Worm (Caenorhabditis elegans) whole organism, L3 larva: ENCODE data around the gene F18A11.2.
"Not testable (repeated sequence)": the region's sequence is repeated elsewhere in the genome, so short reads cannot be mapped to it uniquely, and the experiment has no call there.

ENCODE experiments used
- R02D3.7 ChIP-seq: fragments of 150-350 bp; optimal IDR thresholded peaks from 2 replicates; lab custom pipeline; 2014; ENCODE audit warnings: missing biosample characterization, missing genetic modification characterization
- ama-1 ChIP-seq: fragments of 150-350 bp; optimal IDR thresholded peaks from 2 replicates; lab custom pipeline; 2018
- ceh-28 ChIP-seq: fragments of 150-350 bp; optimal IDR thresholded peaks from 2 replicates; lab custom pipeline; 2014; ENCODE audit warnings: missing biosample characterization, missing genetic modification reagents, missing genetic modification characterization
- ceh-82 ChIP-seq: fragments of 150-350 bp; optimal IDR thresholded peaks from 2 replicates; lab custom pipeline; 2014; ENCODE audit warnings: missing biosample characterization, missing genetic modification characterization
- ceh-9 ChIP-seq: sonication (generic microtip); optimal IDR thresholded peaks from 2 replicates; lab custom pipeline; 2018; ENCODE audit warnings: missing biosample characterization, missing genetic modification characterization
- daf-12 ChIP-seq: fragments of 150-350 bp; optimal IDR thresholded peaks from 2 replicates; lab custom pipeline; 2014; ENCODE audit warnings: missing biosample characterization, missing genetic modification reagents, missing genetic modification characterization
- elt-2 ChIP-seq: sonication (generic microtip); optimal IDR thresholded peaks from 2 replicates; lab custom pipeline; 2016; ENCODE audit warnings: missing genetic modification reagents, mild to moderate bottlenecking, missing genetic modification characterization, missing compliant biosample characterization
- elt-3 ChIP-seq, 3 experiments: fragments of 150-350 bp in 1 of 3; sonication (generic microtip) in 2 of 3; optimal IDR thresholded peaks; 2 replicates in 2 of 3; 4 replicates in 1 of 3; lab custom pipeline; 2014 to 2017; ENCODE audit warnings: missing biosample characterization in 3 of 3, missing genetic modification characterization in 3 of 3
- fkh-10 ChIP-seq: sonication (generic microtip); optimal IDR thresholded peaks from 2 replicates; lab custom pipeline; 2017; ENCODE audit warnings: missing biosample characterization, missing genetic modification reagents, missing genetic modification characterization
- fkh-2 ChIP-seq: fragments of 150-350 bp; optimal IDR thresholded peaks from 2 replicates; lab custom pipeline; 2014; ENCODE audit warnings: missing biosample characterization, missing genetic modification reagents, missing genetic modification characterization
- hmg-11 ChIP-seq: sonication (generic microtip); optimal IDR thresholded peaks from 2 replicates; lab custom pipeline; 2016; ENCODE audit warnings: missing genetic modification characterization, missing compliant biosample characterization
- jun-1 ChIP-seq: fragments of 150-350 bp; optimal IDR thresholded peaks from 2 replicates; lab custom pipeline; 2014; ENCODE audit warnings: missing biosample characterization, missing genetic modification reagents, missing genetic modification characterization
- lin-15B ChIP-seq: fragments of 150-350 bp; optimal IDR thresholded peaks from 2 replicates; lab custom pipeline; 2014; ENCODE audit warnings: missing biosample characterization, missing genetic modification characterization
- lin-39 ChIP-seq: fragments of 150-350 bp; optimal IDR thresholded peaks from 2 replicates; lab custom pipeline; 2018; ENCODE audit warnings: missing biosample characterization, missing genetic modification reagents, missing genetic modification characterization
- lsy-12 ChIP-seq: sonication (generic microtip); optimal IDR thresholded peaks from 2 replicates; lab custom pipeline; 2016; ENCODE audit warnings: mild to moderate bottlenecking, missing genetic modification characterization, missing compliant biosample characterization
- nfya-1 ChIP-seq: sonication (generic microtip); optimal IDR thresholded peaks from 2 replicates; lab custom pipeline; 2017; ENCODE audit warnings: missing genetic modification characterization, mild to moderate bottlenecking, missing compliant biosample characterization, antibody characterized with exemption, moderate library complexity; ENCODE audit not compliant: insufficient read depth
- nhr-11 ChIP-seq: fragments of 150-350 bp; optimal IDR thresholded peaks from 2 replicates; lab custom pipeline; 2014; ENCODE audit warnings: missing biosample characterization, missing genetic modification characterization
- nhr-12 ChIP-seq: fragments of 150-350 bp; optimal IDR thresholded peaks from 2 replicates; lab custom pipeline; 2014; ENCODE audit warnings: missing biosample characterization, missing genetic modification characterization
- nhr-23 ChIP-seq: fragments of 150-350 bp; optimal IDR thresholded peaks from 2 replicates; lab custom pipeline; 2014; ENCODE audit warnings: missing biosample characterization, missing genetic modification reagents, missing genetic modification characterization
- nhr-237 ChIP-seq: fragments of 150-350 bp; optimal IDR thresholded peaks from 2 replicates; lab custom pipeline; 2014; ENCODE audit warnings: missing biosample characterization, missing genetic modification characterization
- nhr-43 ChIP-seq: sonication (generic microtip); optimal IDR thresholded peaks from 2 replicates; lab custom pipeline; 2016; ENCODE audit warnings: mild to moderate bottlenecking, missing genetic modification characterization, missing compliant biosample characterization; ENCODE audit not compliant: poor library complexity, severe bottlenecking
- nhr-77 ChIP-seq: fragments of 150-350 bp; optimal IDR thresholded peaks from 2 replicates; lab custom pipeline; 2014; ENCODE audit warnings: missing biosample characterization, missing genetic modification characterization
- pha-4 ChIP-seq: fragments of 150-350 bp; optimal IDR thresholded peaks from 2 replicates; lab custom pipeline; 2014; ENCODE audit warnings: missing biosample characterization, missing genetic modification reagents, missing genetic modification characterization
- pqm-1 ChIP-seq: fragments of 150-350 bp; optimal IDR thresholded peaks from 2 replicates; lab custom pipeline; 2017; ENCODE audit warnings: missing biosample characterization, missing genetic modification characterization, inconsistent platforms
- sea-2 ChIP-seq: fragments of 150-350 bp; sonication (generic microtip); optimal IDR thresholded peaks from 4 replicates; lab custom pipeline; 2014; ENCODE audit warnings: missing biosample characterization, missing genetic modification reagents, missing genetic modification characterization
- skn-1 ChIP-seq: fragments of 150-350 bp; optimal IDR thresholded peaks from 2 replicates; lab custom pipeline; 2014; ENCODE audit warnings: missing biosample characterization, missing genetic modification characterization
- snpc-4 ChIP-seq: fragments of 150-350 bp; optimal IDR thresholded peaks from 2 replicates; lab custom pipeline; 2014; ENCODE audit warnings: missing biosample characterization, missing genetic modification characterization
- tbx-2 ChIP-seq: sonication (generic microtip); optimal IDR thresholded peaks from 2 replicates; lab custom pipeline; 2016; ENCODE audit warnings: mild to moderate bottlenecking, missing genetic modification characterization, missing compliant biosample characterization
- unc-62 ChIP-seq: fragments of 150-350 bp; sonication (generic microtip); optimal IDR thresholded peaks from 4 replicates; lab custom pipeline; 2014; ENCODE audit warnings: missing biosample characterization, missing genetic modification reagents, missing genetic modification characterization
- zag-1 ChIP-seq: fragments of 150-350 bp; optimal IDR thresholded peaks from 2 replicates; lab custom pipeline; 2014; ENCODE audit warnings: missing biosample characterization, missing genetic modification characterization
- ztf-4 ChIP-seq: fragments of 150-350 bp; optimal IDR thresholded peaks from 2 replicates; lab custom pipeline; 2014; ENCODE audit warnings: missing biosample characterization, missing genetic modification characterization

F18A11.2 gene

DNA sequence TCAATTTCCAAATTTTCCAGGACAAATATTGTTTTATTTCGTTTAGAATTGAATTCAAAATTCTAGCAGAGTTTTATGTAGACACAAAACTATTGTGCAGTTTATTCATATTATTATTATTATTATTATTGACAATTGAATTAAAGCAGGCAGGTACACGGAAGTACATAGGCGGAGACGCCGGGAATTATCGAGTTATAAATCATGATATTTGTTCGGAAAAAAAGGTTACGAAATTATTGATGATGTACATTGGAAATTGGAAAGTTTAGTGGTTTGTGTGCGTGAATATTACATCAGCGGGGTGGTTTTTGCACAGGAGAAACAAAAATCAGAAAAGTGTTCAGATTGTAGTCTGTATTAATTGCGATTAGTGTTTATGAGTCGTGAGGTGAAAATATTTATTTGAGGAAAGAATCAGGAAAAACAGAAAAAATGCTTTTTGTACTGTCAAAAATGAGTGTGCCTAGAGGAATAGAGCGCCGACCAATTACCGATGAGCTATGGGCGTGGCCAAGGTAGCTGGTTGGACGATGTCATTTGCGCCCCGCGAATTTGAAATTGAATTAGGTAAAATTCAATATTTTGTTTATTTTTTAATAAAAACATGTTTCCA is 44.9 kb downstream of the F18A11.2 start:
- TF ChIP-seq nhr-12 (tag; lab: Kevin White, UChicago) (no peak), pha-4 (tag; lab: Kevin White, UChicago) (peak; percentile 33), elt-2 (tag; lab: Kevin White, UChicago) (peak; percentile 69), unc-62 (GFP tag; lab: Kevin White, UChicago) (no peak), pqm-1 (tag; lab: Kevin White, UChicago) (peak; percentile 6), nhr-77 (tag; lab: Kevin White, UChicago) (no peak), nfya-1 (tag; lab: Kevin White, UChicago) (peak; percentile 42)

DNA sequence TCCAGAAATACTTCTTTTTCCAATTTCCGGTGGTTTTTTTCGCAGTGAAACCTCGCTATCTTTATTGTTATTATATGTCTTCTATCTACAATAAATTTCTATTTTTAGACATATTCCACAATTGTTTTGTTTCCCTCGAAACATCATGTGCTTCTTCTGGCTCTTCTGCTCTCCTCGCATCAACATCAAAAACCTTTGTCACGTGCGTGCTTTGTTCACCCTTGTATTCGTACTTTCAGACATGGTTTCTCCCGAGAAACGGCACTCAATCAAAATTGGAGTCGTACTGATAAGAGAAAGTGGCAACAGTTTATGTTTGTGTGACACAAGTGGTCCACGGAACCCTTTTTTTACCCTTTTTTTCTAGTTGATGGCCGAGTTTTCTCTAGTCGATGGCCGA is 46.2 kb downstream of the F18A11.2 start:
- TF ChIP-seq nhr-237 (tag; lab: Kevin White, UChicago) (no peak), elt-2 (tag; lab: Kevin White, UChicago) (peak; percentile 98), pqm-1 (tag; lab: Kevin White, UChicago) (peak; percentile 97), nhr-11 (no peak), pha-4 (tag; lab: Kevin White, UChicago) (peak; percentile 65), lin-39 (no peak), jun-1 (peak; percentile 56), ceh-82 (tag; lab: Kevin White, UChicago) (no peak), unc-62 (GFP tag; lab: Kevin White, UChicago) (no peak), skn-1 (tag; lab: Kevin White, UChicago) (no peak), nhr-12 (tag; lab: Kevin White, UChicago) (no peak), elt-3 (tag; optimal IDR thresholded peaks at IDR 0.05; lab: Kevin White, UChicago) (no peak)

ce11 chrII:13078848-13079428 is 47.4 kb downstream of the F18A11.2 start, which contains the start of gene F42G4.6:
F42G4.6 (plus strand) TSS chrII:13079378.
- TF ChIP-seq zag-1 (tag; lab: Kevin White, UChicago) (no peak), pha-4 (tag; lab: Kevin White, UChicago) (peak; percentile 61), sea-2 (no peak), fkh-2 (tag; lab: Kevin White, UChicago) (no peak), lsy-12 (no peak), elt-2 (tag; lab: Kevin White, UChicago) (peak; percentile 95), hmg-11 (no peak), snpc-4 (no peak), nhr-23 (tag; lab: Kevin White, UChicago) (no peak), ceh-9 (no peak), ceh-82 (tag; lab: Kevin White, UChicago) (no peak), daf-12 (tag; lab: Kevin White, UChicago) (no peak), fkh-10 (no peak), pqm-1 (tag; lab: Kevin White, UChicago) (peak; percentile 83)

DNA sequence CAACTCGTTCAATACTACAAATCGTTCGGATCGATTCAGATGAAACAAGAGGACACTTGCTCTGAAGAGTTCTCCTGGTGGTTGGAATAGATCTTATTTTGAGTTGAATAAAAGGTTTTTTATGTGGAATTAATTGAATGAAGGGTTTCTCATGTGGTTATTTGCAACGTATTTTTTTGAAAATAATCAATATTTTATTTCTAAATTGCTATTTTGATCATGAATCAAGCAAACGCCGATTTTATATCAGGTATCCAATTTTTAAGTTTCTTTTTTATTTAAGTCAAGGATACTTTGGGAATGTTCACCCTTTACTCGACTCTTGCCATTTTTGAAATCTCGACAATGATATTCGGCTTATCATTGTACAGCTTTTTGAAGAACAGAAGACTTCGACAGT is 49.1 kb downstream of the F18A11.2 start, which contains the start of gene Y81G3A.2:
Gene Y81G3A.2, plus strand, starts transcription at position 301 of the 400 bp plus-strand sequence.
- TF ChIP-seq nhr-43 (tag; lab: Kevin White, UChicago); ceh-9; pqm-1 (tag; lab: Kevin White, UChicago): not testable (repeated sequence)
- TF ChIP-seq, all 47 proteins: peak for 0; not testable (repeated sequence) for 47

ce11 chrII:13082403-13082802 is 50.9 kb downstream of the F18A11.2 start, which contains the start of gene Y81G3A.6:
Y81G3A.6 (minus strand) TSS chrII:13082503.
- TF ChIP-seq ztf-4 (tag; lab: Kevin White, UChicago); ceh-9; tbx-2 (tag; lab: Kevin White, UChicago): not testable (repeated sequence)

ce11 chrII:13083752-13084214 is 52.3 kb downstream of the F18A11.2 start, which contains the start of the genes Y81G3A.1 and gcn-2:
Y81G3A.1 (minus strand) TSS chrII:13083926.
gcn-2 (plus strand) TSS chrII:13084164.
- TF ChIP-seq snpc-4 (peak; percentile 40), jun-1 (no peak), fkh-10 (no peak), skn-1 (tag; lab: Kevin White, UChicago) (peak; percentile 19), R02D3.7 (tag; lab: Kevin White, UChicago) (peak; percentile 20), ama-1 (no peak), lin-39 (peak; percentile 6), lin-15B (tag; lab: Kevin White, UChicago) (no peak), ceh-9 (no peak), nhr-12 (tag; lab: Kevin White, UChicago) (no peak), nhr-43 (tag; lab: Kevin White, UChicago) (no peak), ceh-28 (tag; lab: Kevin White, UChicago) (no peak), nhr-23 (tag; lab: Kevin White, UChicago) (no peak), fkh-2 (tag; lab: Kevin White, UChicago) (no peak), hmg-11 (peak; percentile 15), nfya-1 (tag; lab: Kevin White, UChicago) (no peak), elt-2 (tag; lab: Kevin White, UChicago) (no peak)
